Worm (Caenorhabditis elegans) whole organism, L1 larva: ENCODE data around the gene clec-88.

Experiments used
- C04F5.9 ChIP-seq: sonication (generic microtip); optimal IDR thresholded peaks from 2 replicates; lab custom pipeline; 2016; ENCODE audit warnings: missing genetic modification characterization, missing compliant biosample characterization
- C16A3.4 ChIP-seq: fragments of 150-350 bp; optimal IDR thresholded peaks from 2 replicates; lab custom pipeline; 2014; ENCODE audit warnings: missing biosample characterization, missing genetic modification characterization
- alr-1 ChIP-seq: fragments of 200-800 bp; sonication (Bioruptor generic); optimal IDR thresholded peaks from 2 replicates; lab custom pipeline; 2018; ENCODE audit warnings: borderline replicate concordance, mild to moderate bottlenecking, missing genetic modification characterization, missing compliant biosample characterization
- aly-2 ChIP-seq: fragments of 150-350 bp; optimal IDR thresholded peaks from 2 replicates; lab custom pipeline; 2014; ENCODE audit warnings: missing biosample characterization, missing genetic modification characterization
- ama-1 ChIP-seq: fragments of 150-350 bp; optimal IDR thresholded peaks from 2 replicates; lab custom pipeline; 2014
- blmp-1 ChIP-seq: fragments of 150-350 bp; optimal IDR thresholded peaks from 2 replicates; lab custom pipeline; 2014; ENCODE audit warnings: missing biosample characterization, missing genetic modification characterization
- ceh-82 ChIP-seq, 3 experiments: fragments of 150-350 bp in 1 of 3; sonication (generic microtip) in 2 of 3; optimal IDR thresholded peaks; 2 replicates each; lab custom pipeline; 2014 to 2017; ENCODE audit warnings: missing biosample characterization in 3 of 3, missing genetic modification characterization in 3 of 3
- ceh-90 ChIP-seq: sonication (generic microtip); optimal IDR thresholded peaks from 2 replicates; lab custom pipeline; 2016; ENCODE audit warnings: missing genetic modification characterization, missing compliant biosample characterization
- ces-1 ChIP-seq: fragments of 150-350 bp; optimal IDR thresholded peaks from 2 replicates; lab custom pipeline; 2014; ENCODE audit warnings: missing biosample characterization, missing genetic modification reagents, missing genetic modification characterization
- dsc-1 ChIP-seq: sonication (generic microtip); optimal IDR thresholded peaks from 2 replicates; lab custom pipeline; 2016; ENCODE audit warnings: mild to moderate bottlenecking, missing genetic modification characterization, missing compliant biosample characterization
- efl-1 ChIP-seq, 4 experiments: fragments of 150-350 bp; optimal IDR thresholded peaks in 3 of 4; peaks in 1 of 4; 1 replicate in 1 of 4; 2 replicates in 3 of 4; lab custom pipeline; 2014; ENCODE audit warnings: missing biosample characterization in 2 of 4, missing genetic modification characterization in 2 of 4, missing genetic modification reagents in 2 of 4
- egl-13 ChIP-seq: sonication (generic microtip); optimal IDR thresholded peaks from 2 replicates; lab custom pipeline; 2016; ENCODE audit warnings: missing genotype, missing genetic modification reagents, missing genetic modification characterization, missing compliant biosample characterization
- egl-27 ChIP-seq, 2 experiments: fragments of 150-350 bp in 1 of 2; sonication (generic microtip); optimal IDR thresholded peaks; 3 replicates each; lab custom pipeline; 2017 to 2018; ENCODE audit warnings: missing biosample characterization in 2 of 2, missing genetic modification characterization in 2 of 2, missing genetic modification reagents in 2 of 2
- elt-3 ChIP-seq, 6 experiments: fragments of 150-350 bp in 1 of 6; sonication (generic microtip); optimal IDR thresholded peaks; 2 replicates each; lab custom pipeline; 2017 to 2018; ENCODE audit warnings: missing biosample characterization in 6 of 6, missing genetic modification characterization in 6 of 6, inconsistent platforms in 1 of 6
- fkh-10 ChIP-seq: sonication (generic microtip); optimal IDR thresholded peaks from 2 replicates; lab custom pipeline; 2017; ENCODE audit warnings: missing biosample characterization, missing genetic modification reagents, missing genetic modification characterization
- fkh-4 ChIP-seq: sonication (generic microtip); optimal IDR thresholded peaks from 2 replicates; lab custom pipeline; 2016; ENCODE audit warnings: missing compliant biosample characterization, missing genetic modification characterization, borderline replicate concordance
- fos-1 ChIP-seq: fragments of 150-350 bp; optimal IDR thresholded peaks from 2 replicates; lab custom pipeline; 2014; ENCODE audit warnings: missing biosample characterization, missing genetic modification characterization
- grh-1 ChIP-seq: fragments of 200-800 bp; sonication (Bioruptor generic); IDR thresholded peaks from 2 replicates; pipeline ENCODE4 v1.3.6; 2022; ENCODE audit warnings: missing genetic modification reagents, missing genetic modification characterization, missing compliant biosample characterization
- lin-13 ChIP-seq: fragments of 150-350 bp; optimal IDR thresholded peaks from 2 replicates; lab custom pipeline; 2014; ENCODE audit warnings: missing biosample characterization, missing genetic modification reagents, missing genetic modification characterization
- lin-14 ChIP-seq: fragments of 200-800 bp; sonication (Bioruptor generic); optimal IDR thresholded peaks from 2 replicates; lab custom pipeline; 2018; ENCODE audit warnings: mild to moderate bottlenecking, missing genetic modification characterization, moderate library complexity, missing compliant biosample characterization
- lin-35 ChIP-seq, 2 experiments: fragments of 150-350 bp; optimal IDR thresholded peaks; 2 replicates each; lab custom pipeline; 2014; ENCODE audit warnings: missing biosample characterization in 2 of 2, missing genetic modification characterization in 2 of 2, missing genetic modification reagents in 2 of 2
- lsy-2 ChIP-seq, 2 experiments: fragments of 150-350 bp; optimal IDR thresholded peaks; 2 replicates each; lab custom pipeline; 2014; ENCODE audit warnings: missing biosample characterization in 2 of 2, missing genetic modification characterization in 2 of 2
- nhr-20 ChIP-seq: sonication (generic microtip); optimal IDR thresholded peaks from 2 replicates; lab custom pipeline; 2016; ENCODE audit warnings: mild to moderate bottlenecking, missing genetic modification characterization, missing compliant biosample characterization
- nhr-237 ChIP-seq: fragments of 150-350 bp; optimal IDR thresholded peaks from 2 replicates; lab custom pipeline; 2014; ENCODE audit warnings: missing biosample characterization, missing genetic modification characterization
- nhr-47 ChIP-seq: sonication (generic microtip); optimal IDR thresholded peaks from 2 replicates; lab custom pipeline; 2016; ENCODE audit warnings: mild to moderate bottlenecking, missing genetic modification characterization, moderate library complexity, missing compliant biosample characterization
- nhr-71 ChIP-seq: sonication (generic microtip); optimal IDR thresholded peaks from 2 replicates; lab custom pipeline; 2016; ENCODE audit warnings: mild to moderate bottlenecking, missing genetic modification characterization, moderate library complexity, missing compliant biosample characterization
- nhr-77 ChIP-seq: fragments of 150-350 bp; optimal IDR thresholded peaks from 2 replicates; lab custom pipeline; 2014; ENCODE audit warnings: missing biosample characterization, missing genetic modification characterization
- nhr-84 ChIP-seq: sonication (generic microtip); optimal IDR thresholded peaks from 2 replicates; lab custom pipeline; 2017; ENCODE audit warnings: missing biosample characterization, missing genetic modification characterization
- nhr-85 ChIP-seq: sonication (generic microtip); peaks from one replicate; lab custom pipeline; 2016; ENCODE audit warnings: missing genetic modification characterization, inconsistent platforms, missing compliant biosample characterization
- nhr-90 ChIP-seq: sonication (generic microtip); optimal IDR thresholded peaks from 2 replicates; lab custom pipeline; 2016; ENCODE audit warnings: mild to moderate bottlenecking, missing genetic modification characterization, missing compliant biosample characterization; ENCODE audit not compliant: poor library complexity
- pax-3 ChIP-seq: fragments of 200-800 bp; sonication (Bioruptor generic); optimal IDR thresholded peaks from 2 replicates; lab custom pipeline; 2018; ENCODE audit warnings: mild to moderate bottlenecking, missing genetic modification characterization, moderate library complexity, missing compliant biosample characterization
- pqm-1 ChIP-seq: sonication (generic microtip); optimal IDR thresholded peaks from 3 replicates; lab custom pipeline; 2017; ENCODE audit warnings: missing biosample characterization, missing genetic modification characterization
- rnt-1 ChIP-seq: sonication (generic microtip); optimal IDR thresholded peaks from 2 replicates; lab custom pipeline; 2016; ENCODE audit warnings: mild to moderate bottlenecking, missing genetic modification characterization, moderate library complexity, missing compliant biosample characterization
- snpc-4 ChIP-seq: fragments of 150-350 bp; optimal IDR thresholded peaks from 2 replicates; lab custom pipeline; 2014; ENCODE audit warnings: missing biosample characterization, missing genetic modification characterization
- snu-23 ChIP-seq: sonication (generic microtip); optimal IDR thresholded peaks from 2 replicates; lab custom pipeline; 2016; ENCODE audit warnings: missing genetic modification characterization, missing compliant biosample characterization
- sup-37 ChIP-seq: fragments of 200-800 bp; sonication (Bioruptor generic); optimal IDR thresholded peaks from 2 replicates; lab custom pipeline; 2018; ENCODE audit warnings: mild to moderate bottlenecking, missing genetic modification characterization, missing compliant biosample characterization
- swsn-7 ChIP-seq: sonication (generic microtip); optimal IDR thresholded peaks from 2 replicates; lab custom pipeline; 2016; ENCODE audit warnings: missing genetic modification characterization, missing compliant biosample characterization

The clec-88 gene

DNA sequence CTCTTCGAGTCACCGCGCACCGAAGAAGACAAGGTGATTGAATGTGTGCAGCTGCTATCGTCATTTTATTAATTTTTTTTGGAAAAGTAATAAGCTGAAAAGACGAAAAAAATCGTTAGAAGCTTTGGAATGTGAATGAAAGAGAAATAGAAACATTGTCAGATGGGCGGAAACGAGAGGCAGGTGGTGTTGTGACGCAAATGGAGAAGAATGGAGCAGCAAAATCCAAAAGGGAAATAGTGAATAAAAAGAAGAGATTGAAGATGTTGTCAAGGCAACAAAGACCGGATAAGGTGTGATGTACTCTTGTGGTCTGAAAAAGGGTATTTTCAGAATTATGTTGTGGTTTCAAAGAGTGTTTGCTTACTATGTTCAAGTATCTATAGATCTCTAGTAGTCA lies 23.1 kb upstream of the clec-88 start (continued):
- no peak for TF ChIP-seq ceh-82 (tag; optimal IDR thresholded peaks at IDR 0.05; lab: Kevin White, UChicago)
- TF ChIP-seq ceh-90 (tag; lab: Kevin White, UChicago), result no peak
- no peak for TF ChIP-seq ama-1 (lab: Kevin White, UChicago)
- TF ChIP-seq nhr-237 (tag; lab: Kevin White, UChicago), result no peak
- no peak for TF ChIP-seq ces-1 (GFP tag; lab: Kevin White, UChicago)
- peak; percentile 5 for TF ChIP-seq nhr-77 (tag; lab: Kevin White, UChicago)
- TF ChIP-seq fkh-4 (tag; lab: Kevin White, UChicago), result no peak
- no peak for TF ChIP-seq pqm-1
- no peak for TF ChIP-seq C04F5.9 (tag; lab: Kevin White, UChicago)
- peak; percentile 9 for TF ChIP-seq nhr-20 (tag; lab: Kevin White, UChicago)
- no peak for TF ChIP-seq sup-37
- TF ChIP-seq snpc-4, result no peak
- TF ChIP-seq egl-13 (tag; lab: Kevin White, UChicago), result no peak
- TF ChIP-seq dsc-1 (tag; lab: Kevin White, UChicago), result peak; percentile 74

DNA sequence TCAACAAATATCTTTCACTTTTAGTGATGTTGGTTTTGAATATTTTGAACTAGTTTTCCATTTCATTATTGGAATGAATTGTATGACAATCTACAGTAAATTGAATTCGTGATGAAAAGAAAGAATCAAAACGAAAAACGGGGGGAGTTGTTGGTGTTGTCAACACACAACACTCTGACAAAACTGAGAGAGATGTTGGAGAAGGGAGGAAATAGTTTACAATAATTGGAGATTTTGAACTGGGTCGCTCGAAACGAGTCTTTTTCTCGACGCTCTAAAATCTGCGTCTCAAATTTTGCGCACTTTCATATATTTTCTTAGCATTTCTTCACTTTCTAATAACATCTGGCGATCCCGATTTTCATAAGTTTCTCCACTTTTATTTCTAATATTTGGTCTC lies 21.6 kb upstream of the clec-88 start, which contains the start of gene txt-18:
Gene txt-18, plus strand, starts transcription at position 180 of the 400 bp plus-strand sequence.
- TF ChIP-seq dsc-1 (tag; lab: Kevin White, UChicago) (peak; percentile 45), efl-1 (optimal IDR thresholded peaks at IDR 0.05; lab: Kevin White, UChicago) (peak; percentile 9 to 13), efl-1 (GFP tag; optimal IDR thresholded peaks at IDR 0.05 in 1 of 2; lab: Kevin White, UChicago) (no peak), pax-3 (tag; lab: Kevin White, UChicago) (no peak), nhr-85 (tag; lab: Kevin White, UChicago) (peak; percentile 22), grh-1 (no peak), swsn-7 (tag; lab: Kevin White, UChicago) (peak; percentile 1), elt-3 (tag; optimal IDR thresholded peaks at IDR 0.05; lab: Kevin White, UChicago) (peak in 1 of 6 experiments; percentile 32), nhr-47 (peak; percentile 19), fos-1 (tag; lab: Kevin White, UChicago) (no peak), C16A3.4 (tag; lab: Kevin White, UChicago) (no peak), lin-35 (GFP tag; optimal IDR thresholded peaks at IDR 0.05; lab: Kevin White, UChicago) (peak in 1 of 2 experiments; percentile 13), egl-27 (tag; optimal IDR thresholded peaks at IDR 0.05; lab: Kevin White, UChicago) (no peak), lsy-2 (tag; optimal IDR thresholded peaks at IDR 0.05; lab: Kevin White, UChicago) (peak in 1 of 2 experiments; percentile 59), blmp-1 (tag; lab: Kevin White, UChicago) (peak; percentile 90), nhr-71 (tag; lab: Kevin White, UChicago) (peak; percentile 52), fkh-10 (GFP tag; lab: Kevin White, UChicago) (no peak), nhr-20 (tag; lab: Kevin White, UChicago) (peak; percentile 47), nhr-90 (tag; lab: Kevin White, UChicago) (no peak), alr-1 (no peak), lin-14 (GFP tag; lab: Kevin White, UChicago) (peak; percentile 69), lin-13 (GFP tag; lab: Kevin White, UChicago) (peak; percentile 23), rnt-1 (peak; percentile 4), snu-23 (peak; percentile 51)
- TF ChIP-seq, all 84 proteins: peak for 15

DNA sequence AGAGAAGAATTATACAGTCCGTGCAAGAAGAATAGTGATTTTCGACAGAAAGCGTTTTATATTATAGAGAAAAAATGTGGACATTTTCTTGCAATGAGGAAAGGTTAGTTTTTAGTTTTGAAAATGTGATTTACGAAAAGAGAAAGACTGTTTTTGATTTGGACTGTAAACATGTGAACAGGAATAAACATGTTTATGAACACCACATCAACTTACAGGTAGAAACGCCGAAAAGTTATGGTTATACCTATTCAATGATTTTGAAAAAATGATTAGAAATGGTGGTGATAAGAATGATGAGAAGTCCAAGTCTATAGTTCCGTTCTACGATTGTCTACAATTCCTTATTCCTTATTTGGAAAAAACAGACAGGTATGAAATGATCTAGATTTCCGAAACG lies 21.0 kb upstream of the clec-88 start:
- TF ChIP-seq blmp-1 (tag; lab: Kevin White, UChicago), result no peak
- no peak for TF ChIP-seq nhr-84 (tag; lab: Kevin White, UChicago)
- no peak for TF ChIP-seq aly-2 (tag; lab: Kevin White, UChicago)
